Worm (Caenorhabditis elegans) whole organism, L2 larva: ENCODE data around the gene fbxc-17.
A peak's percentile ranks its signal among the peaks of the same experiment; 100 is the strongest.

Source experiments
- ama-1 ChIP-seq: fragments of 150-350 bp; optimal IDR thresholded peaks from 2 replicates; lab custom pipeline; 2018; ENCODE audit warnings: inconsistent platforms
- ceh-82 ChIP-seq: fragments of 150-350 bp; optimal IDR thresholded peaks from 2 replicates; lab custom pipeline; 2014; ENCODE audit warnings: missing biosample characterization, missing genetic modification characterization
- egl-27 ChIP-seq: sonication (generic microtip); optimal IDR thresholded peaks from 3 replicates; lab custom pipeline; 2017; ENCODE audit warnings: missing biosample characterization, missing genetic modification reagents, missing genetic modification characterization
- fos-1 ChIP-seq: fragments of 150-350 bp; optimal IDR thresholded peaks from 2 replicates; lab custom pipeline; 2014; ENCODE audit warnings: missing biosample characterization, missing genetic modification characterization
- lin-13 ChIP-seq: fragments of 150-350 bp; optimal IDR thresholded peaks from 2 replicates; lab custom pipeline; 2014; ENCODE audit warnings: missing biosample characterization, missing genetic modification reagents, missing genetic modification characterization
- lin-39 ChIP-seq: fragments of 150-350 bp; optimal IDR thresholded peaks from 2 replicates; lab custom pipeline; 2014; ENCODE audit warnings: missing biosample characterization, missing genetic modification reagents, missing genetic modification characterization
- mab-5 ChIP-seq: fragments of 150-350 bp; optimal IDR thresholded peaks from 2 replicates; lab custom pipeline; 2014; ENCODE audit warnings: missing biosample characterization, missing genetic modification characterization
- nhr-23 ChIP-seq: fragments of 150-350 bp; optimal IDR thresholded peaks from 2 replicates; lab custom pipeline; 2014; ENCODE audit warnings: missing biosample characterization, missing genetic modification reagents, missing genetic modification characterization
- nhr-77 ChIP-seq: fragments of 150-350 bp; optimal IDR thresholded peaks from 2 replicates; lab custom pipeline; 2014; ENCODE audit warnings: missing biosample characterization, missing genetic modification characterization
- unc-39 ChIP-seq: fragments of 150-350 bp; optimal IDR thresholded peaks from 2 replicates; lab custom pipeline; 2014; ENCODE audit warnings: missing biosample characterization, missing genetic modification characterization
- zag-1 ChIP-seq: fragments of 150-350 bp; optimal IDR thresholded peaks from 2 replicates; lab custom pipeline; 2014; ENCODE audit warnings: missing biosample characterization, missing genetic modification characterization
- ztf-11 ChIP-seq: sonication (generic microtip); optimal IDR thresholded peaks from 2 replicates; lab custom pipeline; 2017; ENCODE audit warnings: missing biosample characterization, missing genetic modification characterization

DNA sequence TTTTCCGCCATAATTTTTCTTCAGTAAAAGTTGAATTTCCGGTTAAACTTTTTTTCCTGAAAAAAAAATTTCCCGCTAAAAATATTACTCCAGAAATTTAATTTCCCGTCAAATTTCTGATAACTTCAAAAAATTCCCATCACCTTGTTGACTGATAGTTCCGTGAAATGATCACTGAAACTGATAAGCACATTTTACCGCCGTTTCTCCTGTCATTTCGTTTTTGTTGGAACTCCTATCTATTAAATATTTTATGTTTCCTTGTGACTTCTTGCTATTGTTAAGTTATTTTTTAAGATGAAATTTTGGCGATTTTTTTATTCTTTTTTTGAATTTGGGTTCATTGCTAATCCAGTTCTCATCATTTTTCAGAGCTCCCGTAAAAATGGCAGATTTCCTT is 49.6 kb upstream of the fbxc-17 start, which contains the start of gene math-34:
- TF ChIP-seq lin-13 (GFP tag; lab: Kevin White, UChicago) (no peak), zag-1 (tag; lab: Kevin White, UChicago) (no peak), fos-1 (tag; lab: Kevin White, UChicago) (peak; percentile 23), egl-27 (tag; lab: Kevin White, UChicago) (no peak), ama-1 (lab: Kevin White, UChicago) (no peak), ceh-82 (tag; lab: Kevin White, UChicago) (no peak), nhr-77 (no peak), nhr-23 (no peak), mab-5 (tag; lab: Kevin White, UChicago) (no peak), lin-39 (no peak), unc-39 (tag; lab: Kevin White, UChicago) (no peak), ztf-11 (no peak)
